Worm (Caenorhabditis elegans) whole organism, L1 larva: ENCODE measurements around the gene aqp-11.
A peak's percentile ranks its signal among the peaks of the same experiment; 100 is the strongest.

Experiments
- C04F5.9 ChIP-seq: sonication (generic microtip); optimal IDR thresholded peaks from 2 replicates; lab custom pipeline; 2016; ENCODE audit warnings: missing genetic modification characterization, missing compliant biosample characterization
- C16A3.4 ChIP-seq: fragments of 150-350 bp; optimal IDR thresholded peaks from 2 replicates; lab custom pipeline; 2014; ENCODE audit warnings: missing biosample characterization, missing genetic modification characterization
- F16B12.6 ChIP-seq: fragments of 150-350 bp; optimal IDR thresholded peaks from 2 replicates; lab custom pipeline; 2014; ENCODE audit warnings: missing biosample characterization, missing genetic modification characterization
- aha-1 ChIP-seq: fragments of 150-350 bp; optimal IDR thresholded peaks from 2 replicates; lab custom pipeline; 2014; ENCODE audit warnings: missing biosample characterization, missing genetic modification characterization
- alr-1 ChIP-seq: fragments of 200-800 bp; sonication (Bioruptor generic); optimal IDR thresholded peaks from 2 replicates; lab custom pipeline; 2018; ENCODE audit warnings: borderline replicate concordance, mild to moderate bottlenecking, missing genetic modification characterization, missing compliant biosample characterization
- aly-2 ChIP-seq: fragments of 150-350 bp; optimal IDR thresholded peaks from 2 replicates; lab custom pipeline; 2014; ENCODE audit warnings: missing biosample characterization, missing genetic modification characterization
- blmp-1 ChIP-seq: fragments of 150-350 bp; optimal IDR thresholded peaks from 2 replicates; lab custom pipeline; 2014; ENCODE audit warnings: missing biosample characterization, missing genetic modification characterization
- ceh-8 ChIP-seq: fragments of 200-800 bp; sonication (Bioruptor generic); optimal IDR thresholded peaks from 2 replicates; lab custom pipeline; 2018; ENCODE audit warnings: mild to moderate bottlenecking, missing genetic modification characterization, moderate library complexity, missing compliant biosample characterization
- ceh-82 ChIP-seq, 3 experiments: fragments of 150-350 bp in 1 of 3; sonication (generic microtip) in 2 of 3; optimal IDR thresholded peaks; 2 replicates each; lab custom pipeline; 2014 to 2017; ENCODE audit warnings: missing biosample characterization in 3 of 3, missing genetic modification characterization in 3 of 3
- ceh-88 ChIP-seq: fragments of 200-800 bp; sonication (Bioruptor generic); IDR thresholded peaks from 2 replicates; pipeline ENCODE4 v1.3.6; 2022; ENCODE audit warnings: missing genetic modification characterization, missing compliant biosample characterization
- ces-1 ChIP-seq: fragments of 150-350 bp; optimal IDR thresholded peaks from 2 replicates; lab custom pipeline; 2014; ENCODE audit warnings: missing biosample characterization, missing genetic modification reagents, missing genetic modification characterization
- dpl-1 ChIP-seq, 3 experiments: fragments of 150-350 bp in 2 of 3; sonication (generic microtip) in 1 of 3; optimal IDR thresholded peaks; 2 replicates each; lab custom pipeline; 2014 to 2017; ENCODE audit warnings: missing biosample characterization in 3 of 3, missing genetic modification characterization in 3 of 3, missing genetic modification reagents in 3 of 3
- dsc-1 ChIP-seq: sonication (generic microtip); optimal IDR thresholded peaks from 2 replicates; lab custom pipeline; 2016; ENCODE audit warnings: mild to moderate bottlenecking, missing genetic modification characterization, missing compliant biosample characterization
- efl-1 ChIP-seq, 4 experiments: fragments of 150-350 bp; optimal IDR thresholded peaks in 3 of 4; peaks in 1 of 4; 1 replicate in 1 of 4; 2 replicates in 3 of 4; lab custom pipeline; 2014; ENCODE audit warnings: missing biosample characterization in 2 of 4, missing genetic modification characterization in 2 of 4, missing genetic modification reagents in 2 of 4
- egl-13 ChIP-seq: sonication (generic microtip); optimal IDR thresholded peaks from 2 replicates; lab custom pipeline; 2016; ENCODE audit warnings: missing genotype, missing genetic modification reagents, missing genetic modification characterization, missing compliant biosample characterization
- elt-2 ChIP-seq: sonication (generic microtip); optimal IDR thresholded peaks from 2 replicates; lab custom pipeline; 2016; ENCODE audit warnings: missing genetic modification characterization, mild to moderate bottlenecking, inconsistent platforms, missing compliant biosample characterization, missing genetic modification reagents
- elt-3 ChIP-seq, 6 experiments: fragments of 150-350 bp in 1 of 6; sonication (generic microtip); optimal IDR thresholded peaks; 2 replicates each; lab custom pipeline; 2017 to 2018; ENCODE audit warnings: missing biosample characterization in 6 of 6, missing genetic modification characterization in 6 of 6, inconsistent platforms in 1 of 6
- ets-5 ChIP-seq: fragments of 200-800 bp; sonication (Bioruptor generic); IDR thresholded peaks from 2 replicates; pipeline ENCODE4 v1.3.6; 2022; ENCODE audit warnings: missing genetic modification characterization, missing compliant biosample characterization
- fkh-10 ChIP-seq: sonication (generic microtip); optimal IDR thresholded peaks from 2 replicates; lab custom pipeline; 2017; ENCODE audit warnings: missing biosample characterization, missing genetic modification reagents, missing genetic modification characterization
- fkh-8 ChIP-seq: sonication (generic microtip); optimal IDR thresholded peaks from 2 replicates; lab custom pipeline; 2016; ENCODE audit warnings: mild to moderate bottlenecking, missing genetic modification characterization, missing compliant biosample characterization
- isw-1 ChIP-seq: fragments of 200-800 bp; sonication (Bioruptor generic); IDR thresholded peaks from 2 replicates; pipeline ENCODE4 v1.3.6; 2022; ENCODE audit warnings: missing genetic modification characterization, missing compliant biosample characterization
- jun-1 ChIP-seq: fragments of 150-350 bp; optimal IDR thresholded peaks from 2 replicates; lab custom pipeline; 2014; ENCODE audit warnings: missing biosample characterization, missing genetic modification reagents, missing genetic modification characterization
- lin-14 ChIP-seq: fragments of 200-800 bp; sonication (Bioruptor generic); optimal IDR thresholded peaks from 2 replicates; lab custom pipeline; 2018; ENCODE audit warnings: mild to moderate bottlenecking, missing genetic modification characterization, moderate library complexity, missing compliant biosample characterization
- lin-35 ChIP-seq, 2 experiments: fragments of 150-350 bp; optimal IDR thresholded peaks; 2 replicates each; lab custom pipeline; 2014; ENCODE audit warnings: missing biosample characterization in 2 of 2, missing genetic modification characterization in 2 of 2, missing genetic modification reagents in 2 of 2
- lsy-2 ChIP-seq, 2 experiments: fragments of 150-350 bp; optimal IDR thresholded peaks; 2 replicates each; lab custom pipeline; 2014; ENCODE audit warnings: missing biosample characterization in 2 of 2, missing genetic modification characterization in 2 of 2
- mab-9 ChIP-seq: fragments of 200-800 bp; sonication (Bioruptor generic); IDR thresholded peaks from 2 replicates; pipeline ENCODE4 v1.3.6; 2022; ENCODE audit warnings: missing genetic modification reagents, missing genetic modification characterization, missing compliant biosample characterization
- mdl-1 ChIP-seq, 2 experiments: fragments of 150-350 bp; optimal IDR thresholded peaks; 2 replicates each; lab custom pipeline; 2014 to 2017; ENCODE audit warnings: missing biosample characterization in 2 of 2, missing genetic modification characterization in 2 of 2, inconsistent platforms in 1 of 2
- mep-1 ChIP-seq: fragments of 150-350 bp; optimal IDR thresholded peaks from 2 replicates; lab custom pipeline; 2014; ENCODE audit warnings: missing biosample characterization, missing genetic modification characterization
- nhr-20 ChIP-seq: sonication (generic microtip); optimal IDR thresholded peaks from 2 replicates; lab custom pipeline; 2016; ENCODE audit warnings: mild to moderate bottlenecking, missing genetic modification characterization, missing compliant biosample characterization
- nhr-47 ChIP-seq: sonication (generic microtip); optimal IDR thresholded peaks from 2 replicates; lab custom pipeline; 2016; ENCODE audit warnings: mild to moderate bottlenecking, missing genetic modification characterization, moderate library complexity, missing compliant biosample characterization
- nhr-71 ChIP-seq: sonication (generic microtip); optimal IDR thresholded peaks from 2 replicates; lab custom pipeline; 2016; ENCODE audit warnings: mild to moderate bottlenecking, missing genetic modification characterization, moderate library complexity, missing compliant biosample characterization
- nhr-77 ChIP-seq: fragments of 150-350 bp; optimal IDR thresholded peaks from 2 replicates; lab custom pipeline; 2014; ENCODE audit warnings: missing biosample characterization, missing genetic modification characterization
- nhr-84 ChIP-seq: sonication (generic microtip); optimal IDR thresholded peaks from 2 replicates; lab custom pipeline; 2017; ENCODE audit warnings: missing biosample characterization, missing genetic modification characterization
- nhr-85 ChIP-seq: sonication (generic microtip); peaks from one replicate; lab custom pipeline; 2016; ENCODE audit warnings: missing genetic modification characterization, inconsistent platforms, missing compliant biosample characterization
- nhr-90 ChIP-seq: sonication (generic microtip); optimal IDR thresholded peaks from 2 replicates; lab custom pipeline; 2016; ENCODE audit warnings: mild to moderate bottlenecking, missing genetic modification characterization, missing compliant biosample characterization; ENCODE audit not compliant: poor library complexity
- rnt-1 ChIP-seq: sonication (generic microtip); optimal IDR thresholded peaks from 2 replicates; lab custom pipeline; 2016; ENCODE audit warnings: mild to moderate bottlenecking, missing genetic modification characterization, moderate library complexity, missing compliant biosample characterization
- skn-1 ChIP-seq: fragments of 150-350 bp; optimal IDR thresholded peaks from 2 replicates; lab custom pipeline; 2014; ENCODE audit warnings: missing biosample characterization, missing genetic modification characterization
- snu-23 ChIP-seq: sonication (generic microtip); optimal IDR thresholded peaks from 2 replicates; lab custom pipeline; 2016; ENCODE audit warnings: missing genetic modification characterization, missing compliant biosample characterization
- swsn-7 ChIP-seq: sonication (generic microtip); optimal IDR thresholded peaks from 2 replicates; lab custom pipeline; 2016; ENCODE audit warnings: missing genetic modification characterization, missing compliant biosample characterization
- tbx-2 ChIP-seq: sonication (generic microtip); optimal IDR thresholded peaks from 2 replicates; lab custom pipeline; 2016; ENCODE audit warnings: missing genetic modification characterization, missing compliant biosample characterization
- tlp-1 ChIP-seq: fragments of 150-350 bp; optimal IDR thresholded peaks from 2 replicates; lab custom pipeline; 2014; ENCODE audit warnings: missing biosample characterization, missing genetic modification characterization
- unc-130 ChIP-seq: fragments of 150-350 bp; optimal IDR thresholded peaks from 2 replicates; lab custom pipeline; 2017; ENCODE audit warnings: missing biosample characterization, missing genetic modification characterization, inconsistent platforms
- unc-30 ChIP-seq: sonication (generic microtip); optimal IDR thresholded peaks from 2 replicates; lab custom pipeline; 2017; ENCODE audit warnings: missing biosample characterization, missing genetic modification characterization
- xbp-1 ChIP-seq: sonication (generic microtip); optimal IDR thresholded peaks from 2 replicates; lab custom pipeline; 2016; ENCODE audit warnings: missing genetic modification characterization, missing compliant biosample characterization
- zag-1 ChIP-seq: fragments of 150-350 bp; optimal IDR thresholded peaks from 2 replicates; lab custom pipeline; 2014; ENCODE audit warnings: missing biosample characterization, missing genetic modification characterization
- ztf-11 ChIP-seq, 2 experiments: sonication (generic microtip); optimal IDR thresholded peaks; 2 replicates each; lab custom pipeline; 2016 to 2017; ENCODE audit warnings: missing genetic modification characterization in 2 of 2, missing biosample characterization in 1 of 2, missing compliant biosample characterization in 1 of 2

The aqp-11 gene

DNA sequence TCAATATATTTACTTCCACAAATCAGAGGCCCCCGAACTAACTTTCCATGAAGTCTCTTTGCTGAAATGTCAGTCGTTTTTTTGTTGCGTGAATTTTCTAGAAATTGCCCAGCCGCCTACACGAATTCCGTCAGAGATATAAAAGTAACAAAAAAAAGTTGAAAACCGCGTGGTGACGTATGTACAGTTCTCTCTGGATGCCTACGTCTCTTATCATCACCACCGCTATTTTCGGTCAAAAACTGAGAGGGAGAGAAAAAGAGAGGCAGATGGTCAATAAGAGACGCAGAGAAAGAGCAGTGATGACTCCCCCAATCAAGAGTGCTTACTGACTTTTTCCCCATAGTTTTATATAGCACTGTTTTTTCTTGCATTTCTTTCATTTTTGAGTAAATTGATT, 21.0 kb downstream of the aqp-11 start:
- TF ChIP-seq skn-1 (tag; lab: Kevin White, UChicago) (peak; percentile 45), tlp-1 (tag; lab: Kevin White, UChicago) (no peak), C16A3.4 (tag; lab: Kevin White, UChicago) (peak; percentile 22), swsn-7 (peak; percentile 26), C04F5.9 (tag; lab: Kevin White, UChicago) (no peak), nhr-90 (tag; lab: Kevin White, UChicago) (peak; percentile 42), jun-1 (tag; lab: Kevin White, UChicago) (peak; percentile 14), nhr-77 (tag; lab: Kevin White, UChicago) (peak; percentile 17), blmp-1 (tag; lab: Kevin White, UChicago) (peak; percentile 70), xbp-1 (tag; lab: Kevin White, UChicago) (no peak), egl-13 (no peak), nhr-47 (peak; percentile 17), rnt-1 (tag; lab: Kevin White, UChicago) (peak; percentile 3), nhr-85 (peak; percentile 73), lin-35 (GFP tag; optimal IDR thresholded peaks at IDR 0.05; lab: Kevin White, UChicago) (peak in 1 of 2 experiments; percentile 71), efl-1 (optimal IDR thresholded peaks at IDR 0.05; lab: Kevin White, UChicago) (peak; percentile 31 to 33), efl-1 (GFP tag; optimal IDR thresholded peaks at IDR 0.05 in 1 of 2; lab: Kevin White, UChicago) (peak in 1 of 2 experiments; percentile 80), mab-9 (GFP tag; lab: Robert Waterston, UW) (no peak), mep-1 (peak; percentile 24), snu-23 (GFP tag; lab: Kevin White, UChicago) (peak; percentile 58), mdl-1 (tag; optimal IDR thresholded peaks at IDR 0.05; lab: Kevin White, UChicago) (peak in 1 of 2 experiments; percentile 68), unc-130 (tag; lab: Kevin White, UChicago) (no peak), nhr-20 (tag; lab: Kevin White, UChicago) (peak; percentile 51), fkh-8 (tag; lab: Kevin White, UChicago) (no peak), elt-2 (peak; percentile 54), unc-30 (tag; lab: Kevin White, UChicago) (no peak), elt-3 (tag; optimal IDR thresholded peaks at IDR 0.05; lab: Kevin White, UChicago) (peak in 2 of 6 experiments; percentile 34 to 53), lsy-2 (tag; optimal IDR thresholded peaks at IDR 0.05; lab: Kevin White, UChicago) (peak in 1 of 2 experiments; percentile 59), F16B12.6 (tag; lab: Kevin White, UChicago) (no peak), ceh-82 (tag; optimal IDR thresholded peaks at IDR 0.05; lab: Kevin White, UChicago) (peak in 2 of 3 experiments; percentile 13 to 19), nhr-71 (peak; percentile 59), tbx-2 (tag; lab: Kevin White, UChicago) (peak; percentile 32)

DNA sequence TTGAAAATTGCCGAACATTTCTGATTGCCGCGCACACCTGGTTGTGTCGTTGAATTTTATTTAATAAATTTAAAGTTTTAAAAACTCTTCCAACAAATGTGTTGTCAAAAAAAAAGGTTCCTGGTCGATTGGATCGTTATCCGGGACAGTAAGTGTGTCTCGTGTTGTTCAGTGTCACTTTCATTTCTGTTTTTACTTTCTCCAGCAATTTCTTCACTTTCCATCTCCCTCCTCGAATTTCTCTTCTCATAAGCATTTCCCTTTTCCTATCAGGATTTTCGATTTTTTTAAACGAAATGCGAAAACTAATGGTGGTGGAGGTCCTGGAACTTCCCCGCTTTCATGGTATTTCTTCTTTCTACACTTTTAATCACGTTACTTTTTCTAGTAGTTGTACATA, 22.5 kb downstream of the aqp-11 start:
- no peak for TF ChIP-seq ceh-88 (GFP tag; lab: Robert Waterston, UW)
- TF ChIP-seq blmp-1 (tag; lab: Kevin White, UChicago): peak; percentile 99
- TF ChIP-seq ces-1: no peak
- no peak for TF ChIP-seq efl-1 (optimal IDR thresholded peaks at IDR 0.05; lab: Kevin White, UChicago)
- TF ChIP-seq efl-1 (GFP tag; optimal IDR thresholded peaks at IDR 0.05 in 1 of 2; lab: Kevin White, UChicago): peak in 1 of 2 experiments; percentile 35
- no peak for TF ChIP-seq alr-1 (tag; lab: Kevin White, UChicago)
- no peak for TF ChIP-seq jun-1 (tag; lab: Kevin White, UChicago)

- TF ChIP-seq egl-13 (no peak), ztf-11 (tag; optimal IDR thresholded peaks at IDR 0.05; lab: Kevin White, UChicago) (peak in 1 of 2 experiments; percentile 16), lsy-2 (tag; optimal IDR thresholded peaks at IDR 0.05; lab: Kevin White, UChicago) (peak in 1 of 2 experiments; percentile 23), aha-1 (no peak), isw-1 (GFP tag; lab: Robert Waterston, UW) (no peak), dpl-1 (GFP tag; optimal IDR thresholded peaks at IDR 0.05; lab: Kevin White, UChicago) (peak in 1 of 3 experiments; percentile 0), alr-1 (tag; lab: Kevin White, UChicago) (no peak), dsc-1 (tag; lab: Kevin White, UChicago) (peak; percentile 9), fkh-10 (GFP tag; lab: Kevin White, UChicago) (no peak), efl-1 (optimal IDR thresholded peaks at IDR 0.05; lab: Kevin White, UChicago) (peak in 1 of 2 experiments; percentile 2), efl-1 (GFP tag; optimal IDR thresholded peaks at IDR 0.05 in 1 of 2; lab: Kevin White, UChicago) (peak in 1 of 2 experiments; percentile 89), swsn-7 (peak; percentile 34), aly-2 (no peak), snu-23 (GFP tag; lab: Kevin White, UChicago) (peak; percentile 29), nhr-84 (no peak), tbx-2 (tag; lab: Kevin White, UChicago) (peak; percentile 29), zag-1 (tag; lab: Kevin White, UChicago) (no peak), lin-14 (GFP tag; lab: Kevin White, UChicago) (peak; percentile 82), nhr-71 (peak; percentile 36), nhr-77 (tag; lab: Kevin White, UChicago) (no peak), ets-5 (no peak), nhr-47 (peak; percentile 35), ces-1 (no peak), ceh-8 (GFP tag; lab: Kevin White, UChicago) (no peak)
These were observed 24.7 kb downstream of the aqp-11 start for ce11 chrIII:13697822-13698221.
